Worm (Caenorhabditis elegans): ENCODE results near the gene aqp-2.
A peak's percentile ranks its signal among the peaks of the same experiment; 100 is the strongest.

aqp-2 gene

ce11 chrII:9213055-9213708, 48.6 kb downstream of the aqp-2 start, which contains the start of gene znfx-1 (continued):
- TF ChIP-seq lsy-27 (tag; optimal IDR thresholded peaks at IDR 0.05; ENCODE audit: borderline replicate concordance, insufficient read depth) = no peak
- no peak for TF ChIP-seq atf-7 (tag; optimal IDR thresholded peaks at IDR 0.05)
- no peak for TF ChIP-seq Y79H2A.3 (GFP tag; conservative IDR thresholded peaks at IDR 0.05)
- no peak for TF ChIP-seq madf-10 (tag; optimal IDR thresholded peaks at IDR 0.05)
- TF ChIP-seq fkh-3 (tag; optimal IDR thresholded peaks at IDR 0.05) = no peak
- no peak for TF ChIP-seq nfya-1 (tag; optimal IDR thresholded peaks at IDR 0.05; ENCODE audit: borderline replicate concordance, insufficient read depth)
- no peak for TF ChIP-seq let-526 (GFP tag; IDR thresholded peaks at IDR 0.05)
- no peak for TF ChIP-seq ztf-18 (tag; optimal IDR thresholded peaks at IDR 0.05)
- TF ChIP-seq nfya-2 (GFP tag; IDR thresholded peaks at IDR 0.05) = no peak
- no peak for TF ChIP-seq ztf-3 (GFP tag; optimal IDR thresholded peaks at IDR 0.05)
- no peak for TF ChIP-seq nfyb-1 (GFP tag; IDR thresholded peaks at IDR 0.05)
- TF ChIP-seq lin-54 (GFP tag; optimal IDR thresholded peaks at IDR 0.05) = peak; percentile 44
- TF ChIP-seq lin-40 (tag; optimal IDR thresholded peaks at IDR 0.05) = no peak
- TF ChIP-seq hlh-26 (GFP tag; conservative IDR thresholded peaks at IDR 0.05) = no peak
- no peak for TF ChIP-seq mxl-1 (tag; optimal IDR thresholded peaks at IDR 0.05)
- no peak for TF ChIP-seq aptf-2 (GFP tag; conservative IDR thresholded peaks at IDR 0.05)
- TF ChIP-seq mes-4 (tag; optimal IDR thresholded peaks at IDR 0.05) = no peak
- no peak for TF ChIP-seq T07F8.4 (tag; optimal IDR thresholded peaks at IDR 0.05)
- TF ChIP-seq ceh-58 (GFP tag; IDR thresholded peaks at IDR 0.05) = no peak
- TF ChIP-seq hmg-20 (GFP tag; IDR thresholded peaks at IDR 0.05) = no peak
- no peak for TF ChIP-seq ztf-26 (tag; optimal IDR thresholded peaks at IDR 0.05)
- no peak for TF ChIP-seq somi-1 (GFP tag; optimal IDR thresholded peaks at IDR 0.05)
- TF ChIP-seq let-607 (tag; optimal IDR thresholded peaks at IDR 0.05) = no peak
- TF ChIP-seq ceh-100 (GFP tag; IDR thresholded peaks at IDR 0.05) = no peak
- peak; percentile 86 for TF ChIP-seq madf-8 (GFP tag; conservative IDR thresholded peaks at IDR 0.05)
- TF ChIP-seq F57C9.4 (tag; optimal IDR thresholded peaks at IDR 0.05) = no peak
- no peak for TF ChIP-seq B0035.1 (tag; optimal IDR thresholded peaks at IDR 0.05)
- no peak for TF ChIP-seq ztf-28 (GFP tag; IDR thresholded peaks at IDR 0.05)
- no peak for TF ChIP-seq Y56A3A.18 (GFP tag; IDR thresholded peaks at IDR 0.05)
- TF ChIP-seq tbp1 (GFP tag; optimal IDR thresholded peaks at IDR 0.05) = peak; percentile 50
- no peak for TF ChIP-seq mel-28 (tag; optimal IDR thresholded peaks at IDR 0.05; ENCODE audit: borderline replicate concordance)
- TF ChIP-seq lin-26 (GFP tag; IDR thresholded peaks at IDR 0.05) = no peak
- TF ChIP-seq pha-4 (tag; optimal IDR thresholded peaks at IDR 0.05) = no peak
- TF ChIP-seq T26A5.8 (tag; optimal IDR thresholded peaks at IDR 0.05) = no peak
- peak; percentile 60; the same call in 1 of the 2 replicates for TF ChIP-seq B0019.2 (GFP tag; conservative IDR thresholded peaks at IDR 0.05)
- TF ChIP-seq nhr-90 (tag; optimal IDR thresholded peaks at IDR 0.05) = no peak
- TF ChIP-seq Y67H2A.10 (GFP tag; conservative IDR thresholded peaks at IDR 0.05) = no peak
- TF ChIP-seq madf-3 (GFP tag; IDR thresholded peaks at IDR 0.05) = no peak
- TF ChIP-seq attf-5 (GFP tag; optimal IDR thresholded peaks at IDR 0.05) = no peak
- no peak for TF ChIP-seq him-1 (tag; optimal IDR thresholded peaks at IDR 0.05)
- no peak for TF ChIP-seq aptf-3 (GFP tag; IDR thresholded peaks at IDR 0.05)
- no peak for TF ChIP-seq B0336.3 (GFP tag; IDR thresholded peaks at IDR 0.05)
- TF ChIP-seq egrh-3 (GFP tag; IDR thresholded peaks at IDR 0.05) = no peak
- TF ChIP-seq sptf-2 (GFP tag; optimal IDR thresholded peaks at IDR 0.05) = no peak
- TF ChIP-seq ceh-91 (GFP tag; IDR thresholded peaks at IDR 0.05) = peak; percentile 80
- TF ChIP-seq snpc-1.1 (tag; optimal IDR thresholded peaks at IDR 0.05; ENCODE audit: insufficient read depth) = peak; percentile 79
- TF ChIP-seq pbrm-1 (GFP tag; IDR thresholded peaks at IDR 0.05) = no peak
- TF ChIP-seq attf-6 (GFP tag; IDR thresholded peaks at IDR 0.05) = no peak
